Fruit fly (Drosophila melanogaster) whole organism, embryonic: ENCODE results near the gene CG6901.

Source experiments
- CG10267 ChIP-seq: fragments of 200-800 bp; sonication (Bioruptor generic); optimal IDR thresholded peaks from 2 replicates; lab custom pipeline; 2018; ENCODE audit warnings: missing biosample characterization, mild to moderate bottlenecking, missing genetic modification characterization, moderate library complexity
- CG10431 ChIP-seq: fragments of 200-800 bp; sonication (Bioruptor generic); optimal IDR thresholded peaks from 3 replicates; lab custom pipeline; 2018; ENCODE audit warnings: missing biosample characterization, mild to moderate bottlenecking, missing genetic modification characterization
- CG11093 ChIP-seq: fragments of 200-800 bp; sonication (Bioruptor generic); IDR thresholded peaks from 3 replicates; pipeline ENCODE4 v1.3.6; 2022; ENCODE audit warnings: missing biosample characterization, missing genetic modification characterization
- CG11456 ChIP-seq: fragments of 200-800 bp; sonication (Bioruptor generic); IDR thresholded peaks from 3 replicates; pipeline ENCODE4 v1.3.6; 2022; ENCODE audit warnings: missing biosample characterization, missing genetic modification characterization
- CG11504 ChIP-seq: fragments of 200-800 bp; sonication (Bioruptor generic); optimal IDR thresholded peaks from 3 replicates; lab custom pipeline; 2019; ENCODE audit warnings: missing biosample characterization, mild to moderate bottlenecking, missing genetic modification characterization, moderate library complexity
- CG12391 ChIP-seq: fragments of 200-800 bp; sonication (Bioruptor generic); optimal IDR thresholded peaks from 3 replicates; lab custom pipeline; 2018; ENCODE audit warnings: missing biosample characterization, mild to moderate bottlenecking, missing genetic modification characterization, moderate library complexity
- CG13424 ChIP-seq: fragments of 200-800 bp; sonication (Bioruptor generic); optimal IDR thresholded peaks from 2 replicates; lab custom pipeline; 2019; ENCODE audit warnings: missing biosample characterization, mild to moderate bottlenecking, missing genetic modification characterization, moderate library complexity
- CG16815 ChIP-seq: fragments of 200-800 bp; sonication (Bioruptor generic); optimal IDR thresholded peaks from 3 replicates; lab custom pipeline; 2017; ENCODE audit warnings: missing biosample characterization, mild to moderate bottlenecking, missing genetic modification characterization
- CG18476 ChIP-seq: fragments of 200-800 bp; sonication (Bioruptor generic); optimal IDR thresholded peaks from 2 replicates; lab custom pipeline; 2016; ENCODE audit warnings: missing biosample characterization, mild to moderate bottlenecking, missing genetic modification characterization
- CG2889 ChIP-seq: fragments of 200-800 bp; sonication (Bioruptor generic); IDR thresholded peaks from 3 replicates; pipeline ENCODE4 v1.3.6; 2022; ENCODE audit warnings: missing biosample characterization, missing genetic modification characterization
- CG4617 ChIP-seq: fragments of 200-800 bp; sonication (Bioruptor generic); optimal IDR thresholded peaks from 3 replicates; lab custom pipeline; 2016; ENCODE audit warnings: missing biosample characterization, missing genetic modification characterization, borderline replicate concordance
- CG6254 ChIP-seq: fragments of 200-800 bp; sonication (Bioruptor generic); optimal IDR thresholded peaks from 3 replicates; lab custom pipeline; 2017; ENCODE audit warnings: mild to moderate bottlenecking, missing biosample characterization, missing genetic modification reagents, missing genetic modification characterization
- CG7357 ChIP-seq: fragments of 200-800 bp; sonication (Bioruptor generic); IDR thresholded peaks from 3 replicates; pipeline ENCODE4 v1.3.6; 2022; ENCODE audit warnings: missing biosample characterization, missing genetic modification characterization
- CG7556 ChIP-seq: fragments of 200-800 bp; sonication (Bioruptor generic); optimal IDR thresholded peaks from 2 replicates; lab custom pipeline; 2017; ENCODE audit warnings: missing biosample characterization, mild to moderate bottlenecking, missing genetic modification characterization
- CG7786 ChIP-seq: fragments of 200-800 bp; sonication (Bioruptor generic); optimal IDR thresholded peaks from 2 replicates; lab custom pipeline; 2016; ENCODE audit warnings: missing biosample characterization, missing genetic modification characterization
- CrebB ChIP-seq: fragments of 200-800 bp; sonication (Bioruptor generic); optimal IDR thresholded peaks from 3 replicates; lab custom pipeline; 2018; ENCODE audit warnings: missing biosample characterization, mild to moderate bottlenecking, missing genetic modification characterization
- Dfd ChIP-seq, 2 experiments: fragments of >200 bp; optimal IDR thresholded peaks; 2 replicates each; lab custom pipeline; 2017; ENCODE audit warnings: missing biosample characterization in 2 of 2, missing genetic modification characterization in 2 of 2
- Dip3 ChIP-seq: fragments of 200-800 bp; sonication (Bioruptor generic); optimal IDR thresholded peaks from 3 replicates; lab custom pipeline; 2016; ENCODE audit warnings: missing biosample characterization, missing genetic modification characterization
- Fer2 ChIP-seq: fragments of 200-800 bp; sonication (Bioruptor generic); optimal IDR thresholded peaks from 2 replicates; lab custom pipeline; 2018; ENCODE audit warnings: missing biosample characterization, mild to moderate bottlenecking, missing genetic modification characterization, moderate library complexity
- Lim3 ChIP-seq: fragments of 200-800 bp; sonication (Bioruptor generic); IDR thresholded peaks from 2 replicates; pipeline ENCODE4 v1.3.6; 2022; ENCODE audit warnings: missing biosample characterization, missing genetic modification characterization
- Meics ChIP-seq: fragments of 200-800 bp; sonication (Bioruptor generic); optimal IDR thresholded peaks from 2 replicates; lab custom pipeline; 2017; ENCODE audit warnings: missing biosample characterization, mild to moderate bottlenecking, missing genetic modification characterization
- Nf-YA ChIP-seq: fragments of 200-800 bp; sonication (Bioruptor generic); IDR thresholded peaks from 2 replicates; pipeline ENCODE4 v1.3.6; 2022; ENCODE audit warnings: missing biosample characterization, missing genetic modification characterization
- Nf-YC ChIP-seq: fragments of 200-800 bp; optimal IDR thresholded peaks from 3 replicates; lab custom pipeline; 2019; ENCODE audit warnings: missing biosample characterization, mild to moderate bottlenecking, missing genetic modification characterization, moderate library complexity
- Sry-δ ChIP-seq: fragments of 200-800 bp; sonication (Bioruptor generic); optimal IDR thresholded peaks from 2 replicates; lab custom pipeline; 2016; ENCODE audit warnings: missing biosample characterization, missing genetic modification characterization
- Ssrp ChIP-seq: fragments of 200-800 bp; sonication (Bioruptor generic); optimal IDR thresholded peaks from 2 replicates; lab custom pipeline; 2018; ENCODE audit warnings: missing biosample characterization, mild to moderate bottlenecking, missing genetic modification characterization, moderate library complexity
- Taf1 ChIP-seq: fragments of 200-800 bp; sonication (Bioruptor generic); IDR thresholded peaks from 2 replicates; pipeline ENCODE4 v1.3.6; 2022; ENCODE audit warnings: missing biosample characterization, missing genetic modification characterization
- ase ChIP-seq: fragments of 200-800 bp; sonication (Bioruptor generic); IDR thresholded peaks from 3 replicates; pipeline ENCODE4 v1.3.6; 2022; ENCODE audit warnings: missing biosample characterization, missing genetic modification characterization
- bab2 ChIP-seq: fragments of 200-800 bp; sonication (Bioruptor generic); optimal IDR thresholded peaks from 2 replicates; lab custom pipeline; 2016; ENCODE audit warnings: missing biosample characterization, missing genetic modification characterization
- bsh ChIP-seq, 2 experiments: fragments of 200-800 bp; sonication (Bioruptor generic); optimal IDR thresholded peaks; 2 replicates each; lab custom pipeline; 2017 to 2018; ENCODE audit warnings: mild to moderate bottlenecking in 2 of 2, missing biosample characterization in 2 of 2, missing genetic modification characterization in 2 of 2, moderate library complexity in 1 of 2
- cato ChIP-seq: fragments of 200-800 bp; sonication (Bioruptor generic); optimal IDR thresholded peaks from 2 replicates; lab custom pipeline; 2016; ENCODE audit warnings: missing biosample characterization, missing genetic modification characterization, borderline replicate concordance
- chm ChIP-seq: fragments of 200-800 bp; sonication (Bioruptor generic); IDR thresholded peaks from 2 replicates; pipeline ENCODE4 v1.3.6; 2022; ENCODE audit warnings: missing biosample characterization, missing genetic modification characterization
- dan ChIP-seq: fragments of 200-800 bp; sonication (Bioruptor generic); IDR thresholded peaks from 2 replicates; pipeline ENCODE4 v1.3.6; 2022; ENCODE audit warnings: missing biosample characterization, missing genetic modification characterization
- dimm ChIP-seq: fragments of 200-800 bp; sonication (Bioruptor generic); IDR thresholded peaks from 2 replicates; pipeline ENCODE4 v1.3.6; 2022; ENCODE audit warnings: missing biosample characterization, missing genetic modification characterization
- dmrt11E ChIP-seq: fragments of 200-800 bp; sonication (Bioruptor generic); optimal IDR thresholded peaks from 3 replicates; lab custom pipeline; 2018; ENCODE audit warnings: missing biosample characterization, mild to moderate bottlenecking, missing genetic modification characterization, moderate library complexity
- gce ChIP-seq: fragments of 200-800 bp; sonication (Bioruptor generic); IDR thresholded peaks from 3 replicates; pipeline ENCODE4 v1.3.6; 2022; ENCODE audit warnings: missing biosample characterization, missing genetic modification characterization
- gt ChIP-seq: fragments of 200-800 bp; sonication (Bioruptor generic); IDR thresholded peaks from 2 replicates; pipeline ENCODE4 v1.3.6; 2022; ENCODE audit warnings: missing biosample characterization, missing genetic modification characterization
- ind ChIP-seq: fragments of 200-800 bp; sonication (Bioruptor generic); optimal IDR thresholded peaks from 3 replicates; lab custom pipeline; 2016; ENCODE audit warnings: missing biosample characterization, missing genetic modification characterization
- kah ChIP-seq: fragments of 200-800 bp; sonication (Bioruptor generic); optimal IDR thresholded peaks from 2 replicates; lab custom pipeline; 2018; ENCODE audit warnings: missing biosample characterization, mild to moderate bottlenecking, missing genetic modification characterization
- lbe ChIP-seq: fragments of 200-800 bp; sonication (Bioruptor generic); optimal IDR thresholded peaks from 2 replicates; lab custom pipeline; 2016; ENCODE audit warnings: missing biosample characterization, mild to moderate bottlenecking, missing genetic modification characterization
- lola ChIP-seq, 3 experiments: fragments of >200 bp in 2 of 3; fragments of 200-800 bp in 1 of 3; sonication (Bioruptor generic) in 1 of 3; optimal IDR thresholded peaks; 2 replicates each; lab custom pipeline; 2017 to 2019; ENCODE audit warnings: missing biosample characterization in 3 of 3, missing genetic modification characterization in 3 of 3, mild to moderate bottlenecking in 1 of 3, moderate library complexity in 1 of 3
- luna ChIP-seq: fragments of 200-800 bp; sonication (Bioruptor generic); optimal IDR thresholded peaks from 2 replicates; lab custom pipeline; 2016; ENCODE audit warnings: missing biosample characterization, missing genetic modification characterization
- nmo ChIP-seq: fragments of 200-800 bp; sonication (Bioruptor generic); optimal IDR thresholded peaks from 2 replicates; lab custom pipeline; 2018; ENCODE audit warnings: missing biosample characterization, mild to moderate bottlenecking, missing genetic modification characterization, moderate library complexity
- otp ChIP-seq: fragments of 200-800 bp; sonication (Bioruptor generic); IDR thresholded peaks from 3 replicates; pipeline ENCODE4, ENCODE4 v1.3.6; 2022; ENCODE audit warnings: missing biosample characterization, missing genetic modification characterization
- pfk ChIP-seq: fragments of 200-800 bp; sonication (Bioruptor generic); optimal IDR thresholded peaks from 2 replicates; lab custom pipeline; 2018; ENCODE audit warnings: missing biosample characterization, mild to moderate bottlenecking, missing genetic modification characterization, moderate library complexity
- slou ChIP-seq: fragments of 200-800 bp; sonication (Bioruptor generic); optimal IDR thresholded peaks from 3 replicates; lab custom pipeline; 2016; ENCODE audit warnings: missing biosample characterization, missing genetic modification characterization
- twi ChIP-seq: fragments of 200-800 bp; optimal IDR thresholded peaks from 2 replicates; lab custom pipeline; 2019; ENCODE audit warnings: missing biosample characterization, mild to moderate bottlenecking, missing genetic modification characterization, moderate library complexity
- unpg ChIP-seq: fragments of 200-800 bp; sonication (Bioruptor generic); optimal IDR thresholded peaks from 3 replicates; lab custom pipeline; 2018; ENCODE audit warnings: missing biosample characterization, mild to moderate bottlenecking, missing genetic modification characterization, moderate library complexity
- vfl ChIP-seq: fragments of 200-800 bp; sonication (Bioruptor generic); optimal IDR thresholded peaks from 2 replicates; lab custom pipeline; 2016; ENCODE audit warnings: missing biosample characterization, missing genetic modification characterization

Gene CG6901

dm6 chr3R:16280003-16280998, 42.9 kb upstream of the CG6901 start (continued):
- TF ChIP-seq bsh (GFP tag; optimal IDR thresholded peaks at IDR 0.05; lab: Kevin White, UChicago): peak; percentile 95 to 100
- peak; percentile 99 for TF ChIP-seq ase (GFP tag; lab: Robert Waterston, UW)
- peak; percentile 83 for TF ChIP-seq Sry-δ (GFP tag; lab: Kevin White, UChicago)
- peak; percentile 98 for TF ChIP-seq CG11504
- peak; percentile 99 for TF ChIP-seq CrebB
- TF ChIP-seq otp (GFP tag; lab: Robert Waterston, UW): peak; percentile 99
- TF ChIP-seq dmrt11E: peak; percentile 100
- TF ChIP-seq dimm (GFP tag; lab: Robert Waterston, UW): no peak; the same call in 1 of the 2 replicates
- no peak; the same call in 1 of the 2 replicates for TF ChIP-seq dan (GFP tag; lab: Robert Waterston, UW)
- TF ChIP-seq gt (GFP tag; lab: Robert Waterston, UW): peak; percentile 99
- peak; percentile 94; the same call in 1 of the 2 replicates for TF ChIP-seq Lim3 (GFP tag; lab: Robert Waterston, UW)
- TF ChIP-seq Meics (GFP tag; lab: Kevin White, UChicago): peak; percentile 99
- peak; percentile 99 for TF ChIP-seq Ssrp (tag; lab: Kevin White, UChicago)
- TF ChIP-seq CG7786 (GFP tag; lab: Kevin White, UChicago): peak; percentile 99
- TF ChIP-seq pfk (GFP tag; lab: Kevin White, UChicago): peak; percentile 36
- peak; percentile 100 for TF ChIP-seq CG13424 (tag; lab: Kevin White, UChicago)
- peak; percentile 98 for TF ChIP-seq CG18476 (GFP tag; lab: Kevin White, UChicago)
- peak; percentile 97 for TF ChIP-seq kah
- TF ChIP-seq CG10431 (GFP tag; lab: Kevin White, UChicago): peak; percentile 97
- TF ChIP-seq CG11456 (GFP tag; lab: Robert Waterston, UW): peak; percentile 99
- peak; percentile 100 for TF ChIP-seq CG7556 (GFP tag; lab: Kevin White, UChicago)
- peak; percentile 98 for TF ChIP-seq slou
- peak; percentile 99 for TF ChIP-seq CG2889 (GFP tag; lab: Robert Waterston, UW)
- TF ChIP-seq twi (tag; lab: Kevin White, UChicago): peak; percentile 99
- peak; percentile 100 for TF ChIP-seq bab2 (GFP tag; lab: Kevin White, UChicago)
- peak; percentile 99 for TF ChIP-seq chm (GFP tag; lab: Robert Waterston, UW)
- peak; percentile 100 for TF ChIP-seq nmo (GFP tag; lab: Kevin White, UChicago)
- TF ChIP-seq CG16815 (GFP tag; lab: Kevin White, UChicago): peak; percentile 99
- TF ChIP-seq Nf-YC (tag; lab: Kevin White, UChicago): peak; percentile 90
- peak; percentile 98 for TF ChIP-seq CG11093 (GFP tag; lab: Robert Waterston, UW)
- peak; percentile 100 for TF ChIP-seq CG12391 (tag; lab: Kevin White, UChicago)
- peak; percentile 99 for TF ChIP-seq CG4617 (GFP tag; lab: Kevin White, UChicago)
- peak; percentile 99 for TF ChIP-seq ind
- no peak for TF ChIP-seq Dfd (GFP tag; optimal IDR thresholded peaks at IDR 0.05; lab: Kevin White, UChicago)
- peak; percentile 99 for TF ChIP-seq lbe (GFP tag; lab: Kevin White, UChicago)
- TF ChIP-seq Fer2 (tag; lab: Kevin White, UChicago): peak; percentile 98
- TF ChIP-seq unpg (GFP tag; lab: Kevin White, UChicago): peak; percentile 100
- TF ChIP-seq cato (GFP tag; lab: Kevin White, UChicago): peak; percentile 99
- TF ChIP-seq lola (GFP tag; optimal IDR thresholded peaks at IDR 0.05; lab: Kevin White, UChicago): peak in 1 of 3 experiments; percentile 100
- TF ChIP-seq CG7357 (GFP tag; lab: Robert Waterston, UW): peak; percentile 98
- TF ChIP-seq Nf-YA: peak; percentile 99
- peak; percentile 99 for TF ChIP-seq luna (GFP tag; lab: Kevin White, UChicago)
- peak; percentile 96 for TF ChIP-seq CG6254 (GFP tag; lab: Kevin White, UChicago)
- TF ChIP-seq Dip3 (GFP tag; lab: Kevin White, UChicago): peak; percentile 98
- TF ChIP-seq CG10267 (tag; lab: Kevin White, UChicago): peak; percentile 99
- peak; percentile 99 for TF ChIP-seq gce
- TF ChIP-seq vfl (GFP tag; lab: Kevin White, UChicago): peak; percentile 98
- TF ChIP-seq Taf1: peak; percentile 98
